Fruit fly (Drosophila melanogaster) whole organism, embryonic: ENCODE data around the gene CG44428.

Experiments used
- CG1529 ChIP-seq: fragments of 200-800 bp; sonication (Bioruptor generic); optimal IDR thresholded peaks from 3 replicates; lab custom pipeline; 2018; ENCODE audit warnings: missing biosample characterization, missing genetic modification characterization
- CG33213 ChIP-seq: fragments of 200-800 bp; sonication (Bioruptor generic); optimal IDR thresholded peaks from 3 replicates; lab custom pipeline; 2016; ENCODE audit warnings: missing biosample characterization, missing genetic modification characterization
- CG3407 ChIP-seq: fragments of 200-800 bp; sonication (Bioruptor generic); optimal IDR thresholded peaks from 2 replicates; lab custom pipeline; 2018; ENCODE audit warnings: missing biosample characterization, mild to moderate bottlenecking, missing genetic modification characterization
- CG34376 ChIP-seq: fragments of 200-800 bp; sonication (Bioruptor generic); optimal IDR thresholded peaks from 2 replicates; lab custom pipeline; 2018; ENCODE audit warnings: missing biosample characterization, mild to moderate bottlenecking, missing genetic modification characterization
- CG3726 ChIP-seq: fragments of 200-800 bp; sonication (Bioruptor generic); IDR thresholded peaks from 3 replicates; pipeline ENCODE4, ENCODE4 v1.3.6; 2022; ENCODE audit warnings: missing biosample characterization, missing genetic modification characterization
- CG3995 ChIP-seq: fragments of 200-800 bp; sonication (Bioruptor generic); optimal IDR thresholded peaks from 3 replicates; lab custom pipeline; 2016; ENCODE audit warnings: missing biosample characterization, missing genetic modification characterization
- CG6254 ChIP-seq: fragments of 200-800 bp; sonication (Bioruptor generic); optimal IDR thresholded peaks from 3 replicates; lab custom pipeline; 2017; ENCODE audit warnings: mild to moderate bottlenecking, missing biosample characterization, missing genetic modification reagents, missing genetic modification characterization
- CG6854 ChIP-seq: fragments of 200-800 bp; sonication (Bioruptor generic); optimal IDR thresholded peaks from 3 replicates; lab custom pipeline; 2017; ENCODE audit warnings: missing biosample characterization, mild to moderate bottlenecking, missing genetic modification characterization
- CG7271 ChIP-seq: fragments of 200-800 bp; sonication (Bioruptor generic); optimal IDR thresholded peaks from 2 replicates; lab custom pipeline; 2018; ENCODE audit warnings: missing biosample characterization, mild to moderate bottlenecking, missing genetic modification characterization, moderate library complexity
- CG7786 ChIP-seq: fragments of 200-800 bp; sonication (Bioruptor generic); optimal IDR thresholded peaks from 2 replicates; lab custom pipeline; 2016; ENCODE audit warnings: missing biosample characterization, missing genetic modification characterization
- Camta ChIP-seq: fragments of 200-800 bp; sonication (Bioruptor generic); optimal IDR thresholded peaks from 2 replicates; lab custom pipeline; 2016; ENCODE audit warnings: missing biosample characterization, missing genetic modification characterization
- Dbx ChIP-seq: fragments of 200-800 bp; sonication (Bioruptor generic); IDR thresholded peaks from 3 replicates; pipeline ENCODE4 v1.3.6; 2022; ENCODE audit warnings: missing biosample characterization, missing genetic modification characterization
- ERR ChIP-seq: fragments of 200-800 bp; sonication (Bioruptor generic); optimal IDR thresholded peaks from 2 replicates; lab custom pipeline; 2016; ENCODE audit warnings: missing biosample characterization, missing genetic modification characterization
- GATAe ChIP-seq: fragments of 200-800 bp; sonication (Bioruptor generic); conservative IDR thresholded peaks from 2 replicates; pipeline ENCODE4 v1.3.6; 2022; ENCODE audit warnings: missing biosample characterization, missing genetic modification characterization
- H15 ChIP-seq: fragments of 200-800 bp; sonication (Bioruptor generic); IDR thresholded peaks from 3 replicates; pipeline ENCODE4 v1.3.6; 2022; ENCODE audit warnings: missing biosample characterization, missing genetic modification characterization
- Hr78 ChIP-seq, 2 experiments: fragments of 200-800 bp in 1 of 2; fragments of >200 bp in 1 of 2; sonication (Bioruptor generic) in 1 of 2; optimal IDR thresholded peaks; 2 replicates each; lab custom pipeline; 2017 to 2019; ENCODE audit warnings: missing biosample characterization in 2 of 2, missing genetic modification characterization in 2 of 2, mild to moderate bottlenecking in 1 of 2, moderate library complexity in 1 of 2
- PHDP ChIP-seq: fragments of 200-800 bp; sonication (Bioruptor generic); optimal IDR thresholded peaks from 3 replicates; lab custom pipeline; 2018; ENCODE audit warnings: missing biosample characterization, mild to moderate bottlenecking, missing genetic modification characterization, moderate library complexity
- Sox100B ChIP-seq: fragments of 200-800 bp; sonication (Bioruptor generic); optimal IDR thresholded peaks from 3 replicates; lab custom pipeline; 2018; ENCODE audit warnings: missing biosample characterization, mild to moderate bottlenecking, missing genetic modification characterization
- Vsx1 ChIP-seq: fragments of 200-800 bp; sonication (Bioruptor generic); optimal IDR thresholded peaks from 2 replicates; lab custom pipeline; 2017; ENCODE audit warnings: missing biosample characterization, mild to moderate bottlenecking, missing genetic modification characterization, missing genetic modification reagents
- bigmax ChIP-seq: fragments of 200-800 bp; sonication (Bioruptor generic); optimal IDR thresholded peaks from 2 replicates; lab custom pipeline; 2018; ENCODE audit warnings: missing biosample characterization, mild to moderate bottlenecking, missing genetic modification characterization
- cas ChIP-seq: fragments of 200-800 bp; sonication (Bioruptor generic); IDR thresholded peaks from 2 replicates; pipeline ENCODE4 v1.3.6; 2022; ENCODE audit warnings: missing biosample characterization, missing genetic modification characterization
- chinmo ChIP-seq: fragments of 200-800 bp; sonication (Bioruptor generic); IDR thresholded peaks from 4 replicates; pipeline ENCODE4 v1.3.6; 2022; ENCODE audit warnings: missing biosample characterization, missing genetic modification characterization; ENCODE audit not compliant: partially characterized antibody
- dm ChIP-seq: fragments of 200-800 bp; sonication (Bioruptor generic); optimal IDR thresholded peaks from 3 replicates; lab custom pipeline; 2016; ENCODE audit warnings: missing biosample characterization, missing genetic modification characterization
- ems ChIP-seq: fragments of 200-800 bp; sonication (Bioruptor generic); optimal IDR thresholded peaks from 3 replicates; lab custom pipeline; 2016; ENCODE audit warnings: missing biosample characterization, missing genetic modification characterization
- eve ChIP-seq, 2 experiments: fragments of >200 bp; optimal IDR thresholded peaks; 2 replicates each; lab custom pipeline; 2017; ENCODE audit warnings: missing biosample characterization in 2 of 2, missing genetic modification characterization in 2 of 2
- exex ChIP-seq: fragments of 200-800 bp; sonication (Bioruptor generic); optimal IDR thresholded peaks from 4 replicates; lab custom pipeline; 2018; ENCODE audit warnings: missing biosample characterization, mild to moderate bottlenecking, missing genetic modification characterization, moderate library complexity
- gsb ChIP-seq: fragments of 200-800 bp; sonication (Bioruptor generic); IDR thresholded peaks from 2 replicates; pipeline ENCODE4 v1.3.6; 2022; ENCODE audit warnings: missing biosample characterization, missing genetic modification characterization
- luna ChIP-seq: fragments of 200-800 bp; sonication (Bioruptor generic); optimal IDR thresholded peaks from 2 replicates; lab custom pipeline; 2016; ENCODE audit warnings: missing biosample characterization, missing genetic modification characterization
- pfk ChIP-seq: fragments of 200-800 bp; sonication (Bioruptor generic); optimal IDR thresholded peaks from 2 replicates; lab custom pipeline; 2018; ENCODE audit warnings: missing biosample characterization, mild to moderate bottlenecking, missing genetic modification characterization, moderate library complexity
- sc ChIP-seq, 3 experiments: fragments of >200 bp in 2 of 3; fragments of 200-800 bp in 1 of 3; sonication (Bioruptor generic) in 1 of 3; optimal IDR thresholded peaks; 2 replicates in 2 of 3; 3 replicates in 1 of 3; lab custom pipeline; 2017; ENCODE audit warnings: mild to moderate bottlenecking in 1 of 3, missing biosample characterization in 1 of 3, missing genetic modification characterization in 1 of 3, missing genetic modification reagents in 1 of 3
- sd ChIP-seq: fragments of 200-800 bp; sonication (Bioruptor generic); optimal IDR thresholded peaks from 3 replicates; lab custom pipeline; 2018; ENCODE audit warnings: missing biosample characterization, mild to moderate bottlenecking, missing genetic modification characterization, moderate library complexity
- slbo ChIP-seq: fragments of 200-800 bp; sonication (Bioruptor generic); IDR thresholded peaks from 2 replicates; pipeline ENCODE4 v1.3.6; 2022; ENCODE audit warnings: missing biosample characterization, missing genetic modification characterization
- slp2 ChIP-seq: fragments of 200-800 bp; sonication (Bioruptor generic); optimal IDR thresholded peaks from 2 replicates; lab custom pipeline; 2016; ENCODE audit warnings: missing biosample characterization, missing genetic modification characterization
- ssp ChIP-seq: fragments of 200-800 bp; sonication (Bioruptor generic); IDR thresholded peaks from 2 replicates; pipeline ENCODE4 v1.3.6; 2022; ENCODE audit warnings: missing biosample characterization, missing genetic modification characterization
- zf30C ChIP-seq: fragments of 200-800 bp; sonication (Bioruptor generic); optimal IDR thresholded peaks from 3 replicates; lab custom pipeline; 2018; ENCODE audit warnings: missing biosample characterization, mild to moderate bottlenecking, missing genetic modification characterization

Gene CG44428

DNA sequence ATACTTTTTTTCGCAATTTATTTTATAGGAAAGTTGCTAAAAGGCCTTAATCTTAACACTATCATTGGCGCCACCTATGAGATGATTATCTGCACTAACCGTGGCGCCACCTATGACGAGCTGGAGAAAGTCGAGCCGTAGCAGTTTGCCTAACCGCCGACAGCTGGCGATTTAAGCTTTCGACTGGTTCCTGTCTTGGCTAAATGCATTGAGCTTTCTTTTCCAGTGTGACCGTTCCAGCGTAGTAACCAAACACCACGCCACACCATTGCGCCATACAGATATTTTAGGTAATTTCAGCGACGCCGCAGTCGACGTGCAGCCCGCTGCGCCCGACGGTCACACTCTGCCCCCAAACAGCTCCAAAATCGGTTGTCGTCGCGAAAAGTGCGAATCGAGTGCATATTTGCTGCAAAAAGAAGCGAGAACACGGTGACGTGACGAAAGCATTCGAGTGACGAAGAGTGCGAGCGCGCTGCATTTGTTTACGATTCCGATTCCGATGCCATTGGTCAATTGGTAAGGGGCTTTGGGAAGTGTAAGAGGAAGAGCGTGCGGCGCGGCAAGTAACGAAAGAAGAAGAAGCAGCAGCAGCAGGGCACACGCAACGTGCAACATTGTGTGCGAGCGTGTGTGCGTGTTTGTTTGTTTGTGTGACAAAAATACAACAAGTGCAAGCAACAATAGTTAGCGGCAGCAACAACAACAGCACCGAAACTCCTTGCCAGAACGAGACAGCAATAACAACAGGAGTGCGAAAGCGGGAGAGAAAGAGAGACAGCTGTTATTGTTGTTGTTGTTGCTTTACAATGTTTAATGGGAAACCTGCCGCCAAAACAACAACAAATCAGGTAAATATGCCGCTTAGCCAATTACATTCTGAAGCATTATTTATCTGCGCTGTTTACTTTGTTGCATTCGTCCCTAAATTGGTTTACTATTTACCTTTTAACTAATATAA, 33.7 kb upstream of the CG44428 start, which contains the start of the genes CG46311 and Tpst (continued):
- TF ChIP-seq Camta (GFP tag; lab: Kevin White, UChicago) (peak; percentile 30), dm (GFP tag; lab: Kevin White, UChicago) (peak; percentile 63), slp2 (GFP tag; lab: Kevin White, UChicago) (peak; percentile 43), chinmo (GFP tag; lab: Robert Waterston, UW) (0 out of 4 replicates have a peak, but pooled peaks have one; percentile 71), ssp (GFP tag; lab: Robert Waterston, UW) (peak; percentile 42), Dbx (peak; percentile 60; the same call in 2 of the 3 replicates), Vsx1 (GFP tag; lab: Kevin White, UChicago) (no peak), slbo (GFP tag; lab: Robert Waterston, UW) (peak; percentile 85), CG33213 (peak; percentile 95), CG3407 (no peak), Sox100B (GFP tag; lab: Kevin White, UChicago) (no peak), gsb (GFP tag; lab: Robert Waterston, UW) (peak; percentile 46; the same call in 1 of the 2 replicates), ems (peak; percentile 4), CG3995 (GFP tag; lab: Kevin White, UChicago) (no peak), CG6854 (GFP tag; lab: Kevin White, UChicago) (no peak), zf30C (GFP tag; lab: Kevin White, UChicago) (no peak), luna (no peak), ERR (GFP tag; lab: Kevin White, UChicago) (peak; percentile 4), PHDP (tag; lab: Kevin White, UChicago) (peak; percentile 3), bigmax (GFP tag; lab: Kevin White, UChicago) (peak; percentile 12), CG7271 (tag; lab: Kevin White, UChicago) (no peak), CG6254 (no peak), CG3726 (GFP tag; lab: Robert Waterston, UW) (no peak), sd (no peak), cas (GFP tag; lab: Robert Waterston, UW) (0 out of 2 replicates have a peak, but pooled peaks have one; percentile 11)

dm6 chrX:13563042-13563441, 33.0 kb upstream of the CG44428 start:
- TF ChIP-seq CG1529 (GFP tag; lab: Kevin White, UChicago) (no peak), H15 (GFP tag; lab: Robert Waterston, UW) (no peak), Hr78 (GFP tag; optimal IDR thresholded peaks at IDR 0.05; lab: Kevin White, UChicago) (peak in 1 of 2 experiments; percentile 45), CG7786 (GFP tag; lab: Kevin White, UChicago) (no peak), sc (optimal IDR thresholded peaks at IDR 0.05; lab: Kevin White, UChicago) (no peak), sc (GFP tag; optimal IDR thresholded peaks at IDR 0.05; lab: Kevin White, UChicago) (no peak), eve (GFP tag; optimal IDR thresholded peaks at IDR 0.05; lab: Kevin White, UChicago) (peak in 1 of 2 experiments; percentile 63), exex (tag; lab: Kevin White, UChicago) (peak; percentile 88), CG34376 (peak; percentile 12)

dm6 chrX:13561371-13561770, 31.3 kb upstream of the CG44428 start, which contains the start of gene CG32633:
Gene CG32633 (plus strand): TSS chrX:13561671.
- TF ChIP-seq GATAe (GFP tag; lab: Robert Waterston, UW), result peak; percentile 45; the same call in 1 of the 2 replicates
- peak; percentile 39 for TF ChIP-seq exex (tag; lab: Kevin White, UChicago)
- TF ChIP-seq pfk (GFP tag; lab: Kevin White, UChicago), result no peak
